Worm (Caenorhabditis elegans) whole organism, late embryonic: ENCODE data around the gene C07B5.8.

ENCODE experiments used
- F13H6.1 ChIP-seq: sonication (generic microtip); optimal IDR thresholded peaks from 2 replicates; lab custom pipeline; 2016; ENCODE audit warnings: missing genetic modification characterization, missing compliant biosample characterization
- K02D7.2 ChIP-seq: sonication (generic microtip); optimal IDR thresholded peaks from 2 replicates; lab custom pipeline; 2017; ENCODE audit warnings: mild to moderate bottlenecking, missing genetic modification characterization, missing compliant biosample characterization
- K09A11.1 ChIP-seq: sonication (generic microtip); optimal IDR thresholded peaks from 2 replicates; lab custom pipeline; 2017; ENCODE audit warnings: antibody characterized with exemption, mild to moderate bottlenecking, missing genetic modification characterization, missing compliant biosample characterization; ENCODE audit not compliant: insufficient read depth
- T23F11.4 ChIP-seq: fragments of 200-800 bp; sonication (Bioruptor generic); optimal IDR thresholded peaks from 2 replicates; lab custom pipeline; 2018; ENCODE audit warnings: mild to moderate bottlenecking, missing genetic modification characterization, missing compliant biosample characterization
- Y22D7AL.16 ChIP-seq: sonication (generic microtip); optimal IDR thresholded peaks from 2 replicates; lab custom pipeline; 2016; ENCODE audit warnings: missing genetic modification characterization, missing compliant biosample characterization
- ahr-1 ChIP-seq: sonication (generic microtip); optimal IDR thresholded peaks from 2 replicates; lab custom pipeline; 2016; ENCODE audit warnings: missing genetic modification characterization, missing compliant biosample characterization
- ama-1 ChIP-seq: fragments of 150-350 bp; optimal IDR thresholded peaks from 2 replicates; lab custom pipeline; 2014
- ceh-14 ChIP-seq: sonication (generic microtip); optimal IDR thresholded peaks from 2 replicates; lab custom pipeline; 2016; ENCODE audit warnings: missing genotype, missing genetic modification characterization, missing compliant biosample characterization
- ceh-18 ChIP-seq: sonication (generic microtip); optimal IDR thresholded peaks from 2 replicates; lab custom pipeline; 2016; ENCODE audit warnings: missing genetic modification characterization, missing compliant biosample characterization
- ceh-19 ChIP-seq: fragments of 200-800 bp; sonication (Bioruptor generic); optimal IDR thresholded peaks from 2 replicates; lab custom pipeline; 2018; ENCODE audit warnings: mild to moderate bottlenecking, missing genetic modification characterization, missing compliant biosample characterization
- ceh-22 ChIP-seq: sonication (generic microtip); optimal IDR thresholded peaks from 2 replicates; lab custom pipeline; 2017; ENCODE audit warnings: missing biosample characterization, missing genetic modification characterization
- ceh-24 ChIP-seq: sonication (generic microtip); optimal IDR thresholded peaks from 2 replicates; lab custom pipeline; 2016; ENCODE audit warnings: mild to moderate bottlenecking, missing genetic modification characterization, missing compliant biosample characterization
- ceh-30 ChIP-seq: fragments of 150-350 bp; optimal IDR thresholded peaks from 2 replicates; lab custom pipeline; 2014; ENCODE audit warnings: missing biosample characterization, missing genetic modification characterization
- ceh-45 ChIP-seq: fragments of 200-800 bp; sonication (Bioruptor generic); IDR thresholded peaks from 2 replicates; pipeline ENCODE4 v1.3.6; 2022; ENCODE audit warnings: missing genetic modification reagents, missing genetic modification characterization, missing compliant biosample characterization
- ceh-48 ChIP-seq: sonication (generic microtip); optimal IDR thresholded peaks from 2 replicates; lab custom pipeline; 2016; ENCODE audit warnings: missing genetic modification characterization, inconsistent platforms, missing compliant biosample characterization
- ceh-6 ChIP-seq: fragments of 200-800 bp; sonication (Bioruptor generic); optimal IDR thresholded peaks from 2 replicates; lab custom pipeline; 2018; ENCODE audit warnings: mild to moderate bottlenecking, missing genetic modification characterization, missing compliant biosample characterization
- ceh-9 ChIP-seq: sonication (generic microtip); optimal IDR thresholded peaks from 2 replicates; lab custom pipeline; 2016; ENCODE audit warnings: mild to moderate bottlenecking, missing genetic modification characterization, inconsistent platforms, missing compliant biosample characterization
- elt-2 ChIP-seq: sonication (generic microtip); optimal IDR thresholded peaks from 2 replicates; lab custom pipeline; 2016; ENCODE audit warnings: missing genetic modification reagents, missing genetic modification characterization, missing compliant biosample characterization
- fkh-10 ChIP-seq: fragments of 150-350 bp; optimal IDR thresholded peaks from 2 replicates; lab custom pipeline; 2014; ENCODE audit warnings: missing biosample characterization, missing genetic modification reagents, missing genetic modification characterization
- hlh-30 ChIP-seq: sonication (generic microtip); optimal IDR thresholded peaks from 2 replicates; lab custom pipeline; 2017; ENCODE audit warnings: antibody characterized with exemption, missing genetic modification characterization, missing compliant biosample characterization; ENCODE audit not compliant: insufficient read depth
- hlh-6 ChIP-seq: sonication (generic microtip); optimal IDR thresholded peaks from 2 replicates; lab custom pipeline; 2016; ENCODE audit warnings: missing genotype, missing genetic modification characterization, missing compliant biosample characterization
- nfya-1 ChIP-seq: sonication (generic microtip); optimal IDR thresholded peaks from 2 replicates; lab custom pipeline; 2017; ENCODE audit warnings: missing genetic modification characterization, mild to moderate bottlenecking, missing compliant biosample characterization, antibody characterized with exemption, moderate library complexity
- npax-4 ChIP-seq: sonication (generic microtip); optimal IDR thresholded peaks from 2 replicates; lab custom pipeline; 2016; ENCODE audit warnings: missing genetic modification characterization, missing compliant biosample characterization
- odd-2 ChIP-seq: sonication (generic microtip); optimal IDR thresholded peaks from 2 replicates; lab custom pipeline; 2017; ENCODE audit warnings: antibody characterized with exemption, mild to moderate bottlenecking, missing genetic modification characterization, missing compliant biosample characterization
- pag-3 ChIP-seq: sonication (generic microtip); optimal IDR thresholded peaks from 2 replicates; lab custom pipeline; 2016; ENCODE audit warnings: missing compliant biosample characterization, missing genetic modification characterization, borderline replicate concordance
- pax-1 ChIP-seq: fragments of 150-350 bp; optimal IDR thresholded peaks from 2 replicates; lab custom pipeline; 2014; ENCODE audit warnings: missing biosample characterization, missing genetic modification characterization
- ref-2 ChIP-seq: sonication (generic microtip); optimal IDR thresholded peaks from 2 replicates; lab custom pipeline; 2016; ENCODE audit warnings: missing genetic modification characterization, missing compliant biosample characterization
- rnt-1 ChIP-seq: sonication (generic microtip); optimal IDR thresholded peaks from 2 replicates; lab custom pipeline; 2016; ENCODE audit warnings: missing genetic modification characterization, missing compliant biosample characterization
- sdc-2 ChIP-seq: sonication (generic microtip); optimal IDR thresholded peaks from 2 replicates; lab custom pipeline; 2016; ENCODE audit warnings: missing genotype, missing genetic modification characterization, missing compliant biosample characterization
- sox-2 ChIP-seq: fragments of 200-800 bp; sonication (Bioruptor generic); IDR thresholded peaks from 2 replicates; pipeline ENCODE4 v1.3.6; 2022; ENCODE audit warnings: missing genetic modification reagents, missing genetic modification characterization, missing compliant biosample characterization
- syd-9 ChIP-seq: sonication (generic microtip); optimal IDR thresholded peaks from 2 replicates; lab custom pipeline; 2016; ENCODE audit warnings: mild to moderate bottlenecking, missing genetic modification characterization, moderate library complexity, missing compliant biosample characterization
- tbx-2 ChIP-seq: sonication (generic microtip); optimal IDR thresholded peaks from 2 replicates; lab custom pipeline; 2016; ENCODE audit warnings: missing genetic modification characterization, missing compliant biosample characterization
- tbx-7 ChIP-seq: sonication (generic microtip); optimal IDR thresholded peaks from 2 replicates; lab custom pipeline; 2016; ENCODE audit warnings: missing genotype, missing genetic modification characterization, missing compliant biosample characterization
- ttx-3 ChIP-seq: sonication (generic microtip); optimal IDR thresholded peaks from 2 replicates; lab custom pipeline; 2016; ENCODE audit warnings: missing genetic modification reagents, missing genetic modification characterization, missing compliant biosample characterization
- unc-42 ChIP-seq: sonication (generic microtip); optimal IDR thresholded peaks from 2 replicates; lab custom pipeline; 2016; ENCODE audit warnings: missing genotype, missing genetic modification characterization, missing compliant biosample characterization
- unc-55 ChIP-seq: sonication (generic microtip); optimal IDR thresholded peaks from 2 replicates; lab custom pipeline; 2017; ENCODE audit warnings: missing biosample characterization, missing genetic modification reagents, missing genetic modification characterization

C07B5.8 gene

ce11 chrX:9529360-9529759 lies 7.2 kb downstream of the C07B5.8 start, which contains the start of gene C07B5.4:
C07B5.4 (plus strand) TSS chrX:9529660.
- TF ChIP-seq ceh-48 (tag; lab: Kevin White, UChicago) (no peak), Y22D7AL.16 (tag; lab: Kevin White, UChicago) (no peak), ref-2 (tag; lab: Kevin White, UChicago) (no peak), nfya-1 (tag; lab: Kevin White, UChicago) (no peak), unc-55 (no peak)

- TF ChIP-seq ceh-14 (tag; lab: Kevin White, UChicago) (no peak), ceh-24 (no peak), syd-9 (no peak), hlh-6 (tag; lab: Kevin White, UChicago) (no peak), T23F11.4 (GFP tag; lab: Kevin White, UChicago) (no peak), tbx-7 (tag; lab: Kevin White, UChicago) (no peak), ceh-22 (tag; lab: Kevin White, UChicago) (no peak), pag-3 (tag; lab: Kevin White, UChicago) (no peak), ceh-45 (GFP tag; lab: Robert Waterston, UW) (no peak), ceh-19 (GFP tag; lab: Kevin White, UChicago) (no peak), elt-2 (no peak), pax-1 (no peak), unc-42 (tag; lab: Kevin White, UChicago) (no peak), odd-2 (no peak), F13H6.1 (tag; lab: Kevin White, UChicago) (no peak)
Measured at ce11 chrX:9527898-9528297, 8.7 kb downstream of the C07B5.8 start.

ce11 chrX:9523118-9523517 lies 13.4 kb downstream of the C07B5.8 start, which contains the start of gene C07B5.3:
C07B5.3 (minus strand) TSS chrX:9523218.
- TF ChIP-seq sdc-2 (tag; lab: Kevin White, UChicago) (no peak), K02D7.2 (tag; lab: Kevin White, UChicago) (no peak), ceh-9 (no peak), tbx-2 (tag; lab: Kevin White, UChicago) (no peak), unc-42 (tag; lab: Kevin White, UChicago) (no peak), ttx-3 (tag; lab: Kevin White, UChicago) (no peak), ahr-1 (no peak), hlh-6 (tag; lab: Kevin White, UChicago) (no peak), pag-3 (tag; lab: Kevin White, UChicago) (no peak), K09A11.1 (tag; lab: Kevin White, UChicago) (no peak), ceh-24 (no peak), rnt-1 (tag; lab: Kevin White, UChicago) (no peak), ceh-18 (tag; lab: Kevin White, UChicago) (no peak), pax-1 (no peak), ama-1 (no peak)

ce11 chrX:9518719-9519118 lies 17.8 kb downstream of the C07B5.8 start, which contains the start of gene C07B5.6:
C07B5.6 (plus strand) TSS chrX:9519019.
- TF ChIP-seq pag-3 (tag; lab: Kevin White, UChicago): no peak
- no peak for TF ChIP-seq ceh-6 (GFP tag; lab: Kevin White, UChicago)
- no peak for TF ChIP-seq ceh-30 (tag; lab: Kevin White, UChicago)
- no peak for TF ChIP-seq fkh-10 (GFP tag; lab: Kevin White, UChicago)
- no peak for TF ChIP-seq npax-4 (tag; lab: Kevin White, UChicago)
- TF ChIP-seq ceh-48 (tag; lab: Kevin White, UChicago): no peak
- no peak for TF ChIP-seq sox-2 (GFP tag; lab: Robert Waterston, UW)
- TF ChIP-seq hlh-30 (tag; lab: Kevin White, UChicago): no peak
- no peak for TF ChIP-seq ttx-3 (tag; lab: Kevin White, UChicago)
- TF ChIP-seq ahr-1: no peak
